Fruit fly (Drosophila melanogaster): ENCODE results near the gene Muc18B.

Gene Muc18B

DNA sequence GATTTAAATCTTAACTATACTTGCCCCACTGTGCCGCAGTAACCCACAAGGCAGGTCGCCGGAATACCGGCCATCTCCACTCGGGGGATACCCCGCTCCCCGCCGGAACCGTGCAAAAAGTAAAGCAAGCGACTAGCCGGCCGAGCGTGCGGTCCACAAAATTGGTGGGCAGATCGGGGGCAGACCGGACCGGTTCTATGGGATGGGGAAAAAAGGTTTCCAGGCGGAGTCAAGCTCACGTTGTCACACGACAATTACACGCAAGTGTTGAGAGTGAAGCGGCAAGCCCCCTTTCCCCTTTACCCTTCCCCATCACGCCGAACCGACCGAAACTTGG, 10.0 kb downstream of the Muc18B start:
- TF ChIP-seq usp (GFP tag; optimal IDR thresholded peaks at IDR 0.05) (no peak), pan (optimal IDR thresholded peaks at IDR 0.05) (no peak), CG8478 (optimal IDR thresholded peaks at IDR 0.05) (no peak), Dll (optimal IDR thresholded peaks at IDR 0.05) (no peak), EcR (GFP tag; optimal IDR thresholded peaks at IDR 0.05) (no peak), psq (optimal IDR thresholded peaks at IDR 0.05) (no peak)

DNA sequence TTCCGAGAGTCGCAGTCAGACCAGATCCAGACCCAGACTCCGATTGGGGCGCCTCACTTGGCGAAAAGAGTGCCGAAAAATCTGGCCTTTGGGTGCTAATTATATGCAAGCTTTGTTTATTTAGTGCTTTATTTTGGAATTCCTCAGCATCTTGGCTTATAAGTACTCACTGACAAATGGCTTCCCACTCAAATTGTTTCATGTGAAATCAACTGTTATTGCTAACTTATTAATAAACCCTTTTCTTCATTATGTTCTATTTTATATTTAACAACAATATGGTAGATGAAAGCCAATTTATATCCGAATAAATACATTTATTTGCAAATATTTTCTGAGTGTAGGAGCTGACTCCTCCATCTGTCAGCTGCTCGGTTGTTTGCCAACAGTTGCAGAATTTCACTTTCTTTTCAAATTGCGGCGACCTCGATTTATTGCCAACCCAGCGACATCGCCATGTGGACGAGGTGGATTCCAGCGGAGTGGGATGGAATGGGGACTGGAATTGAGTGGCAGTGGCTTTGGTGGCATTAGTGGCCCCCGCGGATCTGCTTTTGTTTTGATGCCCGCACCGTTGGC, 14.6 kb downstream of the Muc18B start:
- TF ChIP-seq pan (optimal IDR thresholded peaks at IDR 0.05) (no peak), CG8478 (optimal IDR thresholded peaks at IDR 0.05) (no peak), psq (optimal IDR thresholded peaks at IDR 0.05) (no peak)

dm6 chrX:19238613-19239012, 23.3 kb downstream of the Muc18B start:
- TF ChIP-seq pan (optimal IDR thresholded peaks at IDR 0.05) = no peak
- no peak for TF ChIP-seq psq (optimal IDR thresholded peaks at IDR 0.05)
- TF ChIP-seq Dll (optimal IDR thresholded peaks at IDR 0.05) = no peak
- no peak for TF ChIP-seq EcR (GFP tag; optimal IDR thresholded peaks at IDR 0.05)
- no peak for TF ChIP-seq CG8478 (optimal IDR thresholded peaks at IDR 0.05)
- TF ChIP-seq usp (GFP tag; optimal IDR thresholded peaks at IDR 0.05) = no peak

DNA sequence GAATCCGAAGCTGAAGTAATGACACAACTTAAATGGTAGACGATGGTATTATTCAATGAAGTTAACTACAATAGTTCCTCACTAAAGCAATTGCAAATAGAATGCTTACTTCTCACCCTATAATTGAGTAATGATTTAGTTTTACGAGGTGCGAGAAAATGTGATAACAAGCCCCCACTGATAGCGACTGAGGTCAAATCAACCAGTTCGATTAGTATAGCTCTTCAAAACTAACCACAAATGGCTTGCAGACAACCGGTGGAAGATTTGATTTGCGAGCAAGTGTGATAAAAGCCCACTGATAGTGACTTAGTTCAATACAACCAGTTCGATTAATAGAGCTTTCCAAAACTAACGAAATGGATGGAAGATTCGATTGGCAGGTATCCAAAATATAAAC, 24.1 kb downstream of the Muc18B start:
- TF ChIP-seq psq (optimal IDR thresholded peaks at IDR 0.05) (no peak), usp (GFP tag; optimal IDR thresholded peaks at IDR 0.05) (no peak)

DNA sequence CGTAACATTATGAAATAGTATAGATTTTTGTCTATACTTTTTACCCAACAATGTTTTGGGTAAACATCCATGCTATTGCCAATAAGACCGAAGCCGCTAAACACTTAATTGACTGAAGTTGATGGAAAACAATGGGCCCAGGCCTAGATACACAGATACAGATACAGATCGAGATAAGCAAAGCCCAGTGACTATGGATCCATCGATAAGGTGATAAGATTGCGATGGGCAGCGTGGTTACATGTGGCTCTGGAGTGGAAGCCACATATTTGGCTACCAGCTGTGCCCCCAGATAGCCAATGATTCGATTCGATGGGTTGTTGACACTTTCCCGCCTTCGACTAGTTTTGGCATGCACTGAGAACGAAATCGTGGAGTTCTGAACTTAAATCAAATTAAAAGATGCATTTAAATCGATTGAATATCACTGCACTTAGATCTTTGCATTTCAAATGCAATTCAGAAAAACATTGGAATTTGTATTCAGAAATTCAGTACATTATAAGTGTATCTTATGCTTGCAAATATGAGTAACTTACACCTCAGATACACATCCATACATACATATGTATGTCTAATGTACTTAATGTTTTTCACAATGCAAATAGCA, 25.0 kb downstream of the Muc18B start:
- TF ChIP-seq Dll (optimal IDR thresholded peaks at IDR 0.05) (no peak), EcR (GFP tag; optimal IDR thresholded peaks at IDR 0.05) (no peak), usp (GFP tag; optimal IDR thresholded peaks at IDR 0.05) (no peak)

- TF ChIP-seq usp (GFP tag; optimal IDR thresholded peaks at IDR 0.05) = no peak
- TF ChIP-seq CG8478 (optimal IDR thresholded peaks at IDR 0.05) = no peak
- TF ChIP-seq EcR (GFP tag; optimal IDR thresholded peaks at IDR 0.05) = no peak
- no peak for TF ChIP-seq Dll (optimal IDR thresholded peaks at IDR 0.05)
- no peak for TF ChIP-seq pan (optimal IDR thresholded peaks at IDR 0.05)
- no peak for TF ChIP-seq psq (optimal IDR thresholded peaks at IDR 0.05)
Measured at dm6 chrX:19241790-19242373, 26.6 kb downstream of the Muc18B start, which contains the start of gene CG14196. TSS of gene CG14196 (minus strand) at chrX:19241840.

DNA sequence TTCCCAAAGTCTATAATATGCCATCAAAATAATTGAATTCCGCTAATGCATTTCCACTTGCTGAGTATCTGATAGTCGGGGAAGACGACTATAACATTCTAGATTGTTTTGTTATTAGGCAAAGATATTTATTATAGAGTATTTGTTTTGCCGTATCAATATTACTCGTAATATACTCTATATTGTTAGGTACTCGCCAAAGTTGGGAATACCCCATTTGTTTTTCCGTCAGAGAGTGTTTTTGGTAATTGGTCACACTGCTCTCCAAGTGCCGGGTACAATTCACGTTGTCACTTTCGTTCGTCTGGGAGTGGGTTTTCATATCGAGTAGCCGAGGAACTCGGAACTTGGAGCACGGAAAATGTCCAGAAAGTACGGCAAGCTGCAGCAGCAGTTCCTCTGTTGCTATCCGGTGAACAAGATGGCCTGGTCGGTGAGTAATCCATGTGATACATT, 28.1 kb downstream of the Muc18B start, which contains the start of gene CG7889:
TSS of gene CG7889 (plus strand) at position 253 of the 456 bp plus-strand sequence.
- TF ChIP-seq pan (optimal IDR thresholded peaks at IDR 0.05) = no peak
- TF ChIP-seq Dll (optimal IDR thresholded peaks at IDR 0.05) = no peak
- TF ChIP-seq CG8478 (optimal IDR thresholded peaks at IDR 0.05) = no peak
- no peak for TF ChIP-seq EcR (GFP tag; optimal IDR thresholded peaks at IDR 0.05)
- TF ChIP-seq psq (optimal IDR thresholded peaks at IDR 0.05) = no peak
- TF ChIP-seq usp (GFP tag; optimal IDR thresholded peaks at IDR 0.05) = no peak

DNA sequence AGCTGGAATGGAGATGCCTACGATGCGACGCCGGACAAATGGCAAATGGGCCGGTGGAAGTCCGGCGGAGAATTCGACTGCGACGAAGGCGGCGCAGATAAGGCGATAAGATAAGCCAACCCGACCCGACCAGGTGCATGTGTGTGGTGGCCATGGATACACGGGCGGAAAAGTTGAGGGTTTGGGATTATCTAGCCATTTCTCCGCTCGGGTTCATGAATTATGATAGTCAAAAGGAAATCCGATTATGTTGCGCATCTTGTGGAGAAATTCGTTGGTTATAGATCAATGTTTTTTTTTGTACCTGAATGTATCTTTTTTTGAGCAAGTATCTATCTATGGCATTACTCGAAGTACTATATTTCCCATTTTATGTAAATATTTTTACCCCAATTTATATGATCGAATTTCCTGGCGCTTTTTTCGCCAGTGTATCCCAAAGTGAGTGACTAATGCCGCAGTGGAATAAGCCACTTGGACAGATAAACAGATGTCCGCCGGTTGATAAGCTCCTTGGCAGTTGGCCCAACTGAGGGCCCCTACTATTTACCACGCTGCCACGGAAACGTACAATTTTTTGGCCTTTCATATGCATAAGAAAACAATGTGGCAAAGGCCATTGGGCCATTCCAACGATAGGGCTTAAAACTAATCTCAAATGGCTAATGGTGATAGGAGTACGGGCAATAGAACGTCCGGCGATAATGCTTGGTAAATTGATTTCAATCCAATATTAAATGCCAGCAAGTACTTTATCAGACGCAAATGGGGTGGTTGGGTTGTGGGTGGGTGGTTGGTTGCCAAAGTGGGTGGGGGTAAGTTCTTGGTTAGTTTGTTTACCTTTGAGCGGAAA, 32.1 kb downstream of the Muc18B start, which contains the start of gene CG7992:
TSS of gene CG7992 (minus strand) at position 51 of the 853 bp plus-strand sequence.
- TF ChIP-seq EcR (GFP tag; optimal IDR thresholded peaks at IDR 0.05) (no peak), psq (optimal IDR thresholded peaks at IDR 0.05) (no peak), usp (GFP tag; optimal IDR thresholded peaks at IDR 0.05) (no peak), CG8478 (optimal IDR thresholded peaks at IDR 0.05) (no peak), Dll (optimal IDR thresholded peaks at IDR 0.05) (no peak), pan (optimal IDR thresholded peaks at IDR 0.05) (no peak)

DNA sequence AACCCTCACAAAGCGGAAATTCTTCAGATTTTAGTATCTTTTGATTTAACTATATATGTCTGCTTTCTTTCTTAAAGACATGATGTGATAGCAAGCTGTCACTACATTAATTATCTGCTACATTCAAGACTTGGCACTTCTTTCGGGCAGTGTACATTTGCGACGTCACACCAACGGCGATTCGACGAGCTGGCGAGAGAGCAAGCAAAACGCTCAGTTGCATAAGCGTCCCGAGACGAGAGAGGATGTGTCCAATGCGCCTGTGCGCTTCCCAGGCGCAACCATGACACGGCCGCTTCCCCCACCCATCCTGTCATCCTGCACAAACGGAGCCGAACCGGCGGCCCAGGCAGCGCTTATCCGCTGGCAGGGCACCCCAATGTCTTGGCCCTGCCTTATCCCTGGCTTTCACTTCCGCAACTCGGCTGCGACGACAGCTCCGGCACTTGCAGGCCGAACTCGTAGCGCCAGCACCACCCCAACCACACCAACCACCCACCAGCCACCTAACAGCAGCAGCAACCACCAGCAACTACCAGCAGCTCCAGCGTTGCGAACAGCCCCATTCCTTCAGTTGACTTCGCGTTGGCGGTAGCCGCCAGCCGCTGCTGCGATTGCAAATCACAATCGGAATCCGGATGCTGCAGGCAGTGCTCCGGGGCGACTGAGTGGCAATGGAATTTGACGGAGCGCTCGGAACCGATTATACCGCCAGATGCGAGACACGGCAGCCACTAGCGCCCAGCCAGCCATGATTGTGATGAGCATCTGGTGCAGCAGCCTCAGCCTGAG, 33.3 kb downstream of the Muc18B start, which contains the start of gene Hs3st-B:
TSS of gene Hs3st-B (plus strand) at position 214 of the 792 bp plus-strand sequence.
- TF ChIP-seq CG8478 (optimal IDR thresholded peaks at IDR 0.05) (no peak), Dll (optimal IDR thresholded peaks at IDR 0.05) (no peak), psq (optimal IDR thresholded peaks at IDR 0.05) (no peak), pan (optimal IDR thresholded peaks at IDR 0.05) (no peak), usp (GFP tag; optimal IDR thresholded peaks at IDR 0.05) (no peak), EcR (GFP tag; optimal IDR thresholded peaks at IDR 0.05) (no peak)

DNA sequence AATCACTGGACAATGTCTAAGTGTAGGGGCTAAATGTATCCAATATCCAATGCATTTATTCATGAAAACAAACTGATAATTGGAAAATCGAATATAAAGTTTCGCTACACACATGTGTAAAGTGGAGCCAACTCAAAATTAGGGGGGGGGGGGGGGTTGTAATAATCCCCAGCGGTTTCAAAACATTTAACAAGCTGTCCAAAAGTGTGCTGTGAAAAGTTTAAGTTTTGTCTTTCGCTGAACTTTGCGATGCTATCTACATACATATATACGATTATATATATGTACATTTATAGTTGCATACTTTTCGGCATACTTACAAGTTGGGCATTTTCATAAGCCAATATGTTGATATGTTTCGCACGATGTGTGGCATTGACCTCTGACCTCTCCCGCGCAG, 34.0 kb downstream of the Muc18B start:
- no peak for TF ChIP-seq pan (optimal IDR thresholded peaks at IDR 0.05)
- TF ChIP-seq CG8478 (optimal IDR thresholded peaks at IDR 0.05) = no peak
- TF ChIP-seq EcR (GFP tag; optimal IDR thresholded peaks at IDR 0.05) = no peak
- no peak for TF ChIP-seq psq (optimal IDR thresholded peaks at IDR 0.05)
- TF ChIP-seq Dll (optimal IDR thresholded peaks at IDR 0.05) = no peak

DNA sequence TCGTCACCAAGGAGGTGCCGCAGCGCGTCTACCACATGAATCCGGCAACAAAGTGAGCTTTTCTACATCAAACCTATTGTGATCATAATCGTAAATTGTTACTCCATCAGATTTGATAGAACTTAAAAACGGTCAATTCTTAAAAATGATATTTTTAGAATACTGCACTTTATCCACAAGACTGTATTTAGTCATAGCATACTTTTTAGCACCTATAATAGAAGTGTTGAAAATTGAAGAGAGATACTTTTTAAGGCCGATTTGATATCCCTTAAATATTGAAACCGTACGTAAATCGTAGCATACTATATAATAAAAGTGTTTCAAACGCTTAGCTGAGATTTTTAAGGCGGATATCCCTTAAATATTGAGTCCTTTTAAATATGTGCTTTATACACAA, 34.8 kb downstream of the Muc18B start:
- TF ChIP-seq EcR (GFP tag; optimal IDR thresholded peaks at IDR 0.05) (no peak), Dll (optimal IDR thresholded peaks at IDR 0.05) (no peak), usp (GFP tag; optimal IDR thresholded peaks at IDR 0.05) (no peak), pan (optimal IDR thresholded peaks at IDR 0.05) (no peak), CG8478 (optimal IDR thresholded peaks at IDR 0.05) (no peak), psq (optimal IDR thresholded peaks at IDR 0.05) (no peak)

Measured in whole organism.